Worm (Caenorhabditis elegans): ENCODE data around the gene oac-40.

DNA sequence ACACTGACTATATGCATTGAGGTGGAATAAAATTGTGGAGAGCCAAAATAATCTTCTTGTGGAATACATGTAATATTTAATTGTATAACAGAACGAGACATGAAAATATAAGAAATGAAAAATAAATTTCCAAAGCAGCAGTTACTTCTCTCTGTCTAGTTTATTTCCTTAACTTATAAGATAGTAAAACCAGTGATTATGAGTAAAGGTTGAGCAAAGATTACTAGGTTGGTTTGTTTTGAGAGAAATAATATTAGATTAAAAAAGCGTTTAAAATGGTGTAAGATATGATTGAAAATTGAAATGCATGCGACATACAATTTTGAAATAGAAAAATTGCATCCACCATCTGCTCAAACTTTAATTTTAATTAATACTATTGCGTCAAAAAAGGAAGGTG is 2.8 kb upstream of the oac-40 start, which contains the start of gene srh-201:
- no peak for TF ChIP-seq him-1 (tag; optimal IDR thresholded peaks at IDR 0.05)
- TF ChIP-seq W03F9.2 (tag; optimal IDR thresholded peaks at IDR 0.05) = no peak
